Fruit fly (Drosophila melanogaster) whole organism, embryonic: ENCODE results near the gene CG7332.

Experiments used
- BtbVII ChIP-seq: fragments of 200-800 bp; sonication (Bioruptor generic); optimal IDR thresholded peaks from 3 replicates; lab custom pipeline; 2017; ENCODE audit warnings: missing biosample characterization, mild to moderate bottlenecking, missing genetic modification characterization
- CG10366 ChIP-seq: fragments of 200-800 bp; sonication (Bioruptor generic); IDR thresholded peaks from 2 replicates; pipeline ENCODE4 v1.3.6; 2022; ENCODE audit warnings: missing biosample characterization, missing genetic modification characterization
- CG10979 ChIP-seq: fragments of 200-800 bp; sonication (Bioruptor generic); optimal IDR thresholded peaks from 2 replicates; lab custom pipeline; 2018; ENCODE audit warnings: missing biosample characterization, mild to moderate bottlenecking, missing genetic modification characterization, moderate library complexity
- CG11085 ChIP-seq: fragments of 200-800 bp; sonication (Bioruptor generic); IDR thresholded peaks from 2 replicates; pipeline ENCODE4 v1.3.6; 2022; ENCODE audit warnings: missing biosample characterization, missing genetic modification characterization
- CG11696 ChIP-seq: fragments of 200-800 bp; sonication (Bioruptor generic); IDR thresholded peaks from 2 replicates; pipeline ENCODE4 v1.3.6; 2022; ENCODE audit warnings: missing biosample characterization, missing genetic modification characterization
- CG12942 ChIP-seq: fragments of 200-800 bp; sonication (Bioruptor generic); optimal IDR thresholded peaks from 3 replicates; lab custom pipeline; 2016; ENCODE audit warnings: missing biosample characterization, missing genetic modification characterization
- CG1647 ChIP-seq: fragments of 200-800 bp; sonication (Bioruptor generic); optimal IDR thresholded peaks from 3 replicates; lab custom pipeline; 2016; ENCODE audit warnings: missing biosample characterization, missing genetic modification characterization
- CG16863 ChIP-seq: fragments of 200-800 bp; sonication (Bioruptor generic); optimal IDR thresholded peaks from 3 replicates; lab custom pipeline; 2016; ENCODE audit warnings: missing biosample characterization, missing genetic modification characterization
- CG3995 ChIP-seq: fragments of 200-800 bp; sonication (Bioruptor generic); optimal IDR thresholded peaks from 3 replicates; lab custom pipeline; 2016; ENCODE audit warnings: missing biosample characterization, missing genetic modification characterization
- CG42726 ChIP-seq: fragments of 200-800 bp; sonication (Bioruptor generic); IDR thresholded peaks from 2 replicates; pipeline ENCODE4 v1.3.6; 2022; ENCODE audit warnings: missing biosample characterization, missing genetic modification characterization; ENCODE audit not compliant: partially characterized antibody
- CG43689 ChIP-seq: fragments of 200-800 bp; sonication (Bioruptor generic); IDR thresholded peaks from 2 replicates; pipeline ENCODE4 v1.3.6; 2022; ENCODE audit warnings: missing biosample characterization, missing genetic modification characterization
- CG6272 ChIP-seq: fragments of 200-800 bp; sonication (Bioruptor generic); IDR thresholded peaks from 2 replicates; pipeline ENCODE4 v1.3.6; 2022; ENCODE audit warnings: missing biosample characterization, missing genetic modification characterization
- CG6854 ChIP-seq: fragments of 200-800 bp; sonication (Bioruptor generic); optimal IDR thresholded peaks from 3 replicates; lab custom pipeline; 2017; ENCODE audit warnings: missing biosample characterization, mild to moderate bottlenecking, missing genetic modification characterization
- CG7786 ChIP-seq: fragments of 200-800 bp; sonication (Bioruptor generic); optimal IDR thresholded peaks from 2 replicates; lab custom pipeline; 2016; ENCODE audit warnings: missing biosample characterization, missing genetic modification characterization
- CG7987 ChIP-seq: fragments of 200-800 bp; sonication (Bioruptor generic); optimal IDR thresholded peaks from 2 replicates; lab custom pipeline; 2018; ENCODE audit warnings: missing biosample characterization, mild to moderate bottlenecking, missing genetic modification characterization, moderate library complexity
- CG9215 ChIP-seq: fragments of 200-800 bp; sonication (Bioruptor generic); IDR thresholded peaks from 2 replicates; pipeline ENCODE4 v1.3.6; 2022; ENCODE audit warnings: missing biosample characterization, missing genetic modification characterization
- Dip3 ChIP-seq: fragments of 200-800 bp; sonication (Bioruptor generic); optimal IDR thresholded peaks from 3 replicates; lab custom pipeline; 2016; ENCODE audit warnings: missing biosample characterization, missing genetic modification characterization
- Doc2 ChIP-seq: fragments of 200-800 bp; sonication (Bioruptor generic); IDR thresholded peaks from 2 replicates; pipeline ENCODE4 v1.3.6; 2022; ENCODE audit warnings: missing biosample characterization, missing genetic modification characterization
- E2f2 ChIP-seq: fragments of 200-800 bp; sonication (Bioruptor generic); IDR thresholded peaks from 2 replicates; pipeline ENCODE4 v1.3.6; 2022; ENCODE audit warnings: missing biosample characterization, missing genetic modification characterization
- Ets65A ChIP-seq: fragments of 200-800 bp; sonication (Bioruptor generic); peaks from one replicate; lab custom pipeline; 2016; ENCODE audit warnings: missing biosample characterization, missing genetic modification characterization
- Gug ChIP-seq: fragments of 200-800 bp; sonication (Bioruptor generic); IDR thresholded peaks from 4 replicates; pipeline ENCODE4 v1.3.6; 2022; ENCODE audit warnings: missing biosample characterization, missing genetic modification characterization
- HLH54F ChIP-seq: fragments of 200-800 bp; sonication (Bioruptor generic); optimal IDR thresholded peaks from 3 replicates; lab custom pipeline; 2016; ENCODE audit warnings: missing biosample characterization, missing genetic modification characterization
- HLHmδ ChIP-seq: fragments of 200-800 bp; sonication (Bioruptor generic); optimal IDR thresholded peaks from 2 replicates; lab custom pipeline; 2018; ENCODE audit warnings: missing biosample characterization, mild to moderate bottlenecking, missing genetic modification characterization, moderate library complexity
- Hey ChIP-seq: fragments of 200-800 bp; sonication (Bioruptor generic); optimal IDR thresholded peaks from 3 replicates; lab custom pipeline; 2018; ENCODE audit warnings: missing biosample characterization, mild to moderate bottlenecking, missing genetic modification characterization
- Jarid2 ChIP-seq: fragments of 200-800 bp; sonication (Bioruptor generic); optimal IDR thresholded peaks from 3 replicates; lab custom pipeline; 2017; ENCODE audit warnings: mild to moderate bottlenecking, missing biosample characterization, missing genetic modification reagents, missing genetic modification characterization
- Lhr ChIP-seq: fragments of 200-800 bp; sonication (Bioruptor generic); optimal IDR thresholded peaks from 3 replicates; lab custom pipeline; 2017; ENCODE audit warnings: mild to moderate bottlenecking, missing biosample characterization, missing genetic modification reagents, missing genetic modification characterization
- Xbp1 ChIP-seq: fragments of 200-800 bp; sonication (Bioruptor generic); optimal IDR thresholded peaks from 3 replicates; lab custom pipeline; 2016; ENCODE audit warnings: missing biosample characterization, mild to moderate bottlenecking, missing genetic modification characterization
- bcd ChIP-seq: fragments of 200-800 bp; sonication (Bioruptor generic); optimal IDR thresholded peaks from 2 replicates; lab custom pipeline; 2017; ENCODE audit warnings: missing biosample characterization, mild to moderate bottlenecking, missing genetic modification characterization
- croc ChIP-seq: fragments of 200-800 bp; sonication (Bioruptor generic); conservative IDR thresholded peaks from 3 replicates; pipeline ENCODE4 v1.3.6; 2022; ENCODE audit warnings: missing biosample characterization, missing genetic modification characterization
- dati ChIP-seq: fragments of 200-800 bp; sonication (Bioruptor generic); IDR thresholded peaks from 2 replicates; pipeline ENCODE4 v1.3.6; 2022; ENCODE audit warnings: missing biosample characterization, missing genetic modification characterization
- gro ChIP-seq: fragments of 200-800 bp; sonication (Bioruptor generic); optimal IDR thresholded peaks from 2 replicates; lab custom pipeline; 2016; ENCODE audit warnings: missing biosample characterization, missing genetic modification characterization
- her ChIP-seq: fragments of 200-800 bp; sonication (Bioruptor generic); optimal IDR thresholded peaks from 2 replicates; lab custom pipeline; 2016; ENCODE audit warnings: missing biosample characterization, missing genetic modification characterization
- lab ChIP-seq: fragments of 200-800 bp; sonication (Bioruptor generic); optimal IDR thresholded peaks from 3 replicates; lab custom pipeline; 2017; ENCODE audit warnings: missing biosample characterization, missing genetic modification characterization, mild to moderate bottlenecking, moderate library complexity, missing genetic modification reagents
- org-1 ChIP-seq: fragments of 200-800 bp; sonication (Bioruptor generic); optimal IDR thresholded peaks from 2 replicates; lab custom pipeline; 2017; ENCODE audit warnings: missing biosample characterization, missing genetic modification characterization
- otp ChIP-seq: fragments of 200-800 bp; sonication (Bioruptor generic); IDR thresholded peaks from 3 replicates; pipeline ENCODE4, ENCODE4 v1.3.6; 2022; ENCODE audit warnings: missing biosample characterization, missing genetic modification characterization
- pan ChIP-seq, 4 experiments: fragments of >200 bp in 3 of 4; fragments of 200-800 bp in 1 of 4; sonication (Bioruptor generic) in 1 of 4; optimal IDR thresholded peaks in 3 of 4; IDR thresholded peaks in 1 of 4; 2 replicates each; pipeline versions ENCODE4 v1.3.6 to Lab custom; 2017 to 2022; ENCODE audit warnings: missing biosample characterization in 2 of 4, missing genetic modification characterization in 2 of 4, mixed read lengths in 1 of 4
- prd ChIP-seq, 3 experiments: fragments of >200 bp in 2 of 3; fragments of 200-800 bp in 1 of 3; sonication (Bioruptor generic) in 1 of 3; optimal IDR thresholded peaks in 2 of 3; IDR thresholded peaks in 1 of 3; 2 replicates in 2 of 3; 3 replicates in 1 of 3; pipeline versions ENCODE4 v1.3.6 to Lab custom; 2017 to 2022; ENCODE audit warnings: missing biosample characterization in 1 of 3, missing genetic modification characterization in 1 of 3
- pum ChIP-seq: fragments of 200-800 bp; sonication (Bioruptor generic); optimal IDR thresholded peaks from 2 replicates; lab custom pipeline; 2016; ENCODE audit warnings: missing biosample characterization, missing genetic modification characterization
- pzg ChIP-seq: fragments of 200-800 bp; sonication (Bioruptor generic); optimal IDR thresholded peaks from 3 replicates; lab custom pipeline; 2018; ENCODE audit warnings: missing biosample characterization, mild to moderate bottlenecking, missing genetic modification characterization, moderate library complexity
- sisA ChIP-seq: fragments of 200-800 bp; sonication (Bioruptor generic); IDR thresholded peaks from 2 replicates; pipeline ENCODE4 v1.3.6; 2022; ENCODE audit warnings: missing biosample characterization, missing genetic modification characterization
- slbo ChIP-seq: fragments of 200-800 bp; sonication (Bioruptor generic); IDR thresholded peaks from 2 replicates; pipeline ENCODE4 v1.3.6; 2022; ENCODE audit warnings: missing biosample characterization, missing genetic modification characterization
- sna ChIP-seq: fragments of 200-800 bp; sonication (Bioruptor generic); IDR thresholded peaks from 2 replicates; pipeline ENCODE4 v1.3.6; 2022; ENCODE audit warnings: missing biosample characterization, missing genetic modification characterization; ENCODE audit not compliant: partially characterized antibody
- so ChIP-seq: fragments of 200-800 bp; sonication (Bioruptor generic); IDR thresholded peaks from 3 replicates; pipeline ENCODE4 v1.3.6; 2022; ENCODE audit warnings: missing biosample characterization, missing genetic modification characterization
- stwl ChIP-seq: fragments of 200-800 bp; sonication (Bioruptor generic); optimal IDR thresholded peaks from 3 replicates; lab custom pipeline; 2018; ENCODE audit warnings: missing biosample characterization, mild to moderate bottlenecking, missing genetic modification characterization, moderate library complexity
- tin ChIP-seq: fragments of 200-800 bp; sonication (Bioruptor generic); optimal IDR thresholded peaks from 3 replicates; lab custom pipeline; 2016; ENCODE audit warnings: missing biosample characterization, missing genetic modification characterization
- usp ChIP-seq: fragments of >200 bp; optimal IDR thresholded peaks from 2 replicates; lab custom pipeline; 2017; ENCODE audit warnings: missing biosample characterization, missing genetic modification characterization
- vnd ChIP-seq: fragments of 200-800 bp; sonication (Bioruptor generic); IDR thresholded peaks from 3 replicates; pipeline ENCODE4 v1.3.6; 2022; ENCODE audit warnings: missing biosample characterization, missing genetic modification characterization; ENCODE audit not compliant: partially characterized antibody
- wek ChIP-seq: fragments of 200-800 bp; sonication (Bioruptor generic); optimal IDR thresholded peaks from 3 replicates; lab custom pipeline; 2018; ENCODE audit warnings: missing biosample characterization, mild to moderate bottlenecking, missing genetic modification characterization, moderate library complexity
- zfh2 ChIP-seq: fragments of 200-800 bp; sonication (Bioruptor generic); optimal IDR thresholded peaks from 2 replicates; lab custom pipeline; 2016; ENCODE audit warnings: missing biosample characterization, missing genetic modification characterization

Gene CG7332

DNA sequence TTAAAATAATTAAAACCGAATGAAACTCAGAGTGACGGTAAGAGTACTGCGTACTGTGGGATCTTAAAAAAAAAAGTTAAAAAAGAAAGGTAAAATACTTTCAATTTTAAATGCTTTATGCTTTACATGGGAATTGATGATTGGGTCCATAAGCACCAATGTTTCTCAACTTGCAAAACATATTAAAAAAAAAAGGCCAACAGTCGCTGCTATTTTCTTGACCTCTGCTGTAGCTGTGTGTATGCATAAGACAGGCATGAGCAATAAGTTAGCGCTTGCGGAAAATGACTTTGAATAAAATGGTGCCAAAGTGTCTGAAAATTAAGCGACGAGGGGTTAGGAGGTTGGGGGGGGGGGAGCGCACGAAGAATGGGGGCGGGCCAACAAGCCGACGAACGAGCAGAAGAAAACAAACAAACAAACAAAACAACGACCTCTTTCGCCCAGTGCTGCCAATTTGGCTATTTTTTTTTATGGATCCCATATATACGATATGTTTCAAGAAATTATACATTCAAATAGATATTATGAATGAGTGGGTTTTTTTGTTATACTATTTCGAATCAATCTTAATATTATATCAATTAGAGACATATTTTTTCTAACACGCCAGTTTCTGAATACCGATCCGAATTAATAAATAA is 14.7 kb upstream of the CG7332 start (continued):
- TF ChIP-seq gro (peak; percentile 5), CG11696 (GFP tag; lab: Robert Waterston, UW) (peak; percentile 95), wek (GFP tag; lab: Kevin White, UChicago) (no peak), dati (GFP tag; lab: Robert Waterston, UW) (no peak), Hey (tag; lab: Kevin White, UChicago) (no peak), Doc2 (no peak), HLHmδ (GFP tag; lab: Kevin White, UChicago) (no peak), pan (optimal IDR thresholded peaks at IDR 0.05; lab: Kevin White, UChicago) (no peak), pan (GFP tag; optimal IDR thresholded peaks at IDR 0.05 in 1 of 2, IDR thresholded peaks at IDR 0.05 in 1 of 2) (peak in 1 of 2 experiments; percentile 72), CG10979 (tag; lab: Kevin White, UChicago) (peak; percentile 32), BtbVII (GFP tag; lab: Kevin White, UChicago) (peak; percentile 37), org-1 (GFP tag; lab: Kevin White, UChicago) (peak; percentile 3), CG16863 (GFP tag; lab: Kevin White, UChicago) (peak; percentile 27), CG10366 (peak; percentile 56), Lhr (no peak), CG3995 (GFP tag; lab: Kevin White, UChicago) (no peak), tin (peak; percentile 37), CG9215 (GFP tag; lab: Robert Waterston, UW) (peak; percentile 27; the same call in 1 of the 2 replicates), slbo (peak; percentile 65), sna (no peak), Gug (GFP tag; lab: Robert Waterston, UW) (peak; percentile 52; the same call in 1 of the 4 replicates), pum (GFP tag; lab: Kevin White, UChicago) (no peak), Dip3 (GFP tag; lab: Kevin White, UChicago) (no peak), Xbp1 (GFP tag; lab: Kevin White, UChicago) (peak; percentile 55), sisA (GFP tag; lab: Robert Waterston, UW) (peak; percentile 57), CG6272 (GFP tag; lab: Robert Waterston, UW) (no peak), zfh2 (GFP tag; lab: Kevin White, UChicago) (no peak), lab (GFP tag; lab: Kevin White, UChicago) (peak; percentile 72), so (GFP tag; lab: Robert Waterston, UW) (0 out of 3 replicates have a peak, but pooled peaks have one; percentile 39), croc (GFP tag; lab: Robert Waterston, UW) (no peak), bcd (GFP tag; lab: Kevin White, UChicago) (peak; percentile 52), stwl (tag; lab: Kevin White, UChicago) (no peak), pzg (GFP tag; lab: Kevin White, UChicago) (no peak), Ets65A (GFP tag; lab: Kevin White, UChicago) (no peak), CG1647 (GFP tag; lab: Kevin White, UChicago) (no peak), CG6854 (GFP tag; lab: Kevin White, UChicago) (no peak), CG43689 (GFP tag; lab: Robert Waterston, UW) (no peak), usp (GFP tag; lab: Kevin White, UChicago) (no peak), Jarid2 (no peak), vnd (no peak), CG11085 (no peak), E2f2 (GFP tag; lab: Robert Waterston, UW) (peak; percentile 40; the same call in 1 of the 2 replicates), HLH54F (GFP tag; lab: Kevin White, UChicago) (peak; percentile 7), CG7786 (GFP tag; lab: Kevin White, UChicago) (peak; percentile 25), her (GFP tag; lab: Kevin White, UChicago) (no peak), CG42726 (GFP tag; lab: Robert Waterston, UW) (no peak), CG7987 (no peak), prd (optimal IDR thresholded peaks at IDR 0.05; lab: Kevin White, UChicago) (no peak), prd (GFP tag; IDR thresholded peaks at IDR 0.05; lab: Robert Waterston, UW) (peak; percentile 70), CG12942 (peak; percentile 5), otp (GFP tag; lab: Robert Waterston, UW) (0 out of 3 replicates have a peak, but pooled peaks have one; percentile 41)
